Worm (Caenorhabditis elegans): ENCODE measurements around the gene K08E3.2.

Gene K08E3.2

DNA sequence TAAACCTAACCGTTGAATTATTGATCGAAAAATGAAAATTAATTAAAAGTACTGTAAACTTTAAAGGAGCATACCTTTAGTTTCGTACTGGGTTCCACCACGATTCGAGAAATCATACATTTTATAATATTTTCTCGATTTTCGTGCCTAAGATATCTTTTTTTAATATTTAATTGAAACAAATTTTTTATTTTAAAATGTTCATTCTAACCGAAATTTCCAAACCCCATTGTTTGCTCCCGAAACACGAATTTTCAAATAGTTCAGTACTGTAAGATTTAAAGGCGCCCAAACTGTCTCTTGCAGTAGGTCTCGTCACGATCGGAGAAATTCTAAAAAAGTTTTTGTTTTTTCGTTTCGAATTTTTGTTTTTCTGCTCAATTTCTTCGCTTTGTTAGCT is 33.5 kb downstream of the K08E3.2 start:
- TF ChIP-seq ceh-20 (GFP tag; IDR thresholded peaks at IDR 0.05) (no peak), F49E8.2 (tag; optimal IDR thresholded peaks at IDR 0.05; ENCODE audit: borderline replicate concordance) (peak; percentile 17)

- peak; percentile 54; the same call in 1 of the 2 replicates for TF ChIP-seq T26A8.4 (GFP tag; IDR thresholded peaks at IDR 0.05)
- 0 out of 2 replicates have a peak, but pooled peaks have one; percentile 5 for TF ChIP-seq saeg-2 (GFP tag; IDR thresholded peaks at IDR 0.05)
- TF ChIP-seq hif-1 (tag; optimal IDR thresholded peaks at IDR 0.05): no peak
- peak; percentile 27 for TF ChIP-seq hlh-30 (tag; optimal IDR thresholded peaks at IDR 0.05; ENCODE audit: insufficient read depth)
- TF ChIP-seq nhr-111 (GFP tag; optimal IDR thresholded peaks at IDR 0.05): peak; percentile 10
- peak; percentile 84 for TF ChIP-seq aha-1 (tag)
- no peak for TF ChIP-seq nhr-42 (GFP tag; IDR thresholded peaks at IDR 0.05)
- no peak for TF ChIP-seq php-3 (GFP tag; IDR thresholded peaks at IDR 0.05)
- 0 out of 2 replicates have a peak, but pooled peaks have one; percentile 12 for TF ChIP-seq hmg-1.1 (GFP tag; IDR thresholded peaks at IDR 0.05)
- 0 out of 2 replicates have a peak, but pooled peaks have one; percentile 16 for TF ChIP-seq snpc-1.2 (GFP tag; IDR thresholded peaks at IDR 0.05)
- peak; percentile 57 for TF ChIP-seq set-16 (GFP tag; IDR thresholded peaks at IDR 0.05)
- TF ChIP-seq madf-9 (GFP tag; conservative IDR thresholded peaks at IDR 0.05): 0 out of 2 replicates have a peak, but pooled peaks have one; percentile 2
- TF ChIP-seq zip-2 (tag; optimal IDR thresholded peaks at IDR 0.05): no peak
Measured at ce11 chrIII:13713807-13714206, 34.7 kb downstream of the K08E3.2 start.

DNA sequence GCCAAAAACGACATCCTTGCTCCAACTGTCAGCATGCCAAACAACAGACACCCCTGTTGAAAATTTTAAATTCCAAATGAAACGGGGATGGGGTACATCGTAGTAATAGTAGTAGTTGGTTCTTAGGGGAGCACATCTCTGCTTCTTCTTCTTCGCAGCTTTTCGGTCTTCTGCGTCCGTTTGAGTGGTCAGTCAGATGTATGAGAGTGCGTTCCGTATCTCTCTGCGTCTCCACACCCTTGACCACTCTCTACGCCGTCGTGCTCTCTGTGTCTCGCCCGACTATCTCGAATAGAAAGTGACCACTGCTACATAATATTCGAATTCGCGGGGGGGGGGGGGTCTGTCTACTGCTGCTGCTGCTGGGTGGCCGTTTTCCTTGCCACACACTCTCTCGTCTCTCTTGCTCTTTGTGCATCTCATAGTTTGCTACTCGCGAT is 35.6 kb downstream of the K08E3.2 start:
- no peak for TF ChIP-seq lin-1 (GFP tag; IDR thresholded peaks at IDR 0.05)
- TF ChIP-seq spr-1 (tag; optimal IDR thresholded peaks at IDR 0.05): no peak
- no peak for TF ChIP-seq daf-8 (GFP tag; IDR thresholded peaks at IDR 0.05)
- no peak for TF ChIP-seq dpl-1 (GFP tag; optimal IDR thresholded peaks at IDR 0.05)
- TF ChIP-seq lin-29 (GFP tag; IDR thresholded peaks at IDR 0.05): no peak
- TF ChIP-seq pqm-1 (tag; optimal IDR thresholded peaks at IDR 0.05): no peak
- no peak for TF ChIP-seq nhr-25 (tag; optimal IDR thresholded peaks at IDR 0.05; ENCODE audit: borderline replicate concordance, insufficient read depth)
- no peak for TF ChIP-seq madf-9 (GFP tag; conservative IDR thresholded peaks at IDR 0.05)
- TF ChIP-seq lin-38 (GFP tag; IDR thresholded peaks at IDR 0.05): no peak
- peak; percentile 24 for TF ChIP-seq nhr-11 (tag; optimal IDR thresholded peaks at IDR 0.05)
- no peak for TF ChIP-seq D1046.2 (GFP tag; IDR thresholded peaks at IDR 0.05)
- TF ChIP-seq ceh-28 (tag; optimal IDR thresholded peaks at IDR 0.05): no peak
- no peak for TF ChIP-seq zfp-3 (GFP tag; conservative IDR thresholded peaks at IDR 0.05)
- no peak for TF ChIP-seq arid-1 (GFP tag; conservative IDR thresholded peaks at IDR 0.05)
- TF ChIP-seq mep-1 (tag; optimal IDR thresholded peaks at IDR 0.05): peak; percentile 41
- no peak for TF ChIP-seq mdt-29 (GFP tag; IDR thresholded peaks at IDR 0.05)
- TF ChIP-seq lin-15B (tag; optimal IDR thresholded peaks at IDR 0.05): no peak
- TF ChIP-seq daf-19 (GFP tag; conservative IDR thresholded peaks at IDR 0.05): 0 out of 2 replicates have a peak, but pooled peaks have one; percentile 12
- no peak for TF ChIP-seq dmd-8 (GFP tag; IDR thresholded peaks at IDR 0.05)
- no peak for TF ChIP-seq ces-1 (GFP tag; optimal IDR thresholded peaks at IDR 0.05)
- TF ChIP-seq fkh-10 (GFP tag; optimal IDR thresholded peaks at IDR 0.05): no peak
- TF ChIP-seq lin-39 (tag; optimal IDR thresholded peaks at IDR 0.05): no peak
- TF ChIP-seq tag-97 (GFP tag; IDR thresholded peaks at IDR 0.05): no peak
- TF ChIP-seq nhr-28 (tag; optimal IDR thresholded peaks at IDR 0.05): no peak
- TF ChIP-seq lir-3 (tag; optimal IDR thresholded peaks at IDR 0.05): no peak
- TF ChIP-seq Y75B8A.6 (GFP tag; IDR thresholded peaks at IDR 0.05): no peak
- TF ChIP-seq mxl-2 (GFP tag; conservative IDR thresholded peaks at IDR 0.05): no peak
- TF ChIP-seq R02D3.7 (tag; optimal IDR thresholded peaks at IDR 0.05): no peak
- TF ChIP-seq aly-2 (tag; optimal IDR thresholded peaks at IDR 0.05): no peak
- no peak for TF ChIP-seq unc-130 (GFP tag; optimal IDR thresholded peaks at IDR 0.05)
- TF ChIP-seq ceh-32 (tag; optimal IDR thresholded peaks at IDR 0.05; ENCODE audit: poor library complexity): no peak
- TF ChIP-seq Y5F2A.4 (GFP tag; optimal IDR thresholded peaks at IDR 0.05): no peak
- peak; percentile 40 for TF ChIP-seq hlh-30 (tag; optimal IDR thresholded peaks at IDR 0.05; ENCODE audit: insufficient read depth)
- peak; percentile 83 for TF ChIP-seq hlh-11 (tag; optimal IDR thresholded peaks at IDR 0.05)
- TF ChIP-seq nhr-42 (GFP tag; IDR thresholded peaks at IDR 0.05): no peak
- TF ChIP-seq set-16 (GFP tag; IDR thresholded peaks at IDR 0.05): peak; percentile 45
